Worm (Caenorhabditis elegans) whole organism, L3 larva: Measurements from ENCODE around the gene R02E12.5.

Source experiments
- ZK546.5 ChIP-seq: sonication (generic microtip); optimal IDR thresholded peaks from 2 replicates; lab custom pipeline; 2017; ENCODE audit warnings: missing biosample characterization, missing genetic modification characterization
- egl-27 ChIP-seq: sonication (generic microtip); optimal IDR thresholded peaks from 4 replicates; lab custom pipeline; 2017; ENCODE audit warnings: missing biosample characterization, missing genetic modification reagents, missing genetic modification characterization
- elt-3 ChIP-seq, 3 experiments: fragments of 150-350 bp in 1 of 3; sonication (generic microtip) in 2 of 3; optimal IDR thresholded peaks; 2 replicates in 2 of 3; 4 replicates in 1 of 3; lab custom pipeline; 2014 to 2017; ENCODE audit warnings: missing biosample characterization in 3 of 3, missing genetic modification characterization in 3 of 3
- fkh-2 ChIP-seq: fragments of 150-350 bp; optimal IDR thresholded peaks from 2 replicates; lab custom pipeline; 2014; ENCODE audit warnings: missing biosample characterization, missing genetic modification reagents, missing genetic modification characterization
- fos-1 ChIP-seq: fragments of 150-350 bp; optimal IDR thresholded peaks from 2 replicates; lab custom pipeline; 2014; ENCODE audit warnings: missing biosample characterization, missing genetic modification characterization
- lin-15B ChIP-seq: fragments of 150-350 bp; optimal IDR thresholded peaks from 2 replicates; lab custom pipeline; 2014; ENCODE audit warnings: missing biosample characterization, missing genetic modification characterization
- nhr-12 ChIP-seq: fragments of 150-350 bp; optimal IDR thresholded peaks from 2 replicates; lab custom pipeline; 2014; ENCODE audit warnings: missing biosample characterization, missing genetic modification characterization
- nhr-237 ChIP-seq: fragments of 150-350 bp; optimal IDR thresholded peaks from 2 replicates; lab custom pipeline; 2014; ENCODE audit warnings: missing biosample characterization, missing genetic modification characterization
- pha-4 ChIP-seq: fragments of 150-350 bp; optimal IDR thresholded peaks from 2 replicates; lab custom pipeline; 2014; ENCODE audit warnings: missing biosample characterization, missing genetic modification reagents, missing genetic modification characterization
- unc-39 ChIP-seq: sonication (generic microtip); optimal IDR thresholded peaks from 4 replicates; lab custom pipeline; 2017; ENCODE audit warnings: missing biosample characterization, missing genetic modification characterization
- ztf-11 ChIP-seq: fragments of 150-350 bp; optimal IDR thresholded peaks from 2 replicates; lab custom pipeline; 2014; ENCODE audit warnings: missing biosample characterization, missing genetic modification characterization
- ztf-4 ChIP-seq: fragments of 150-350 bp; optimal IDR thresholded peaks from 2 replicates; lab custom pipeline; 2014; ENCODE audit warnings: missing biosample characterization, missing genetic modification characterization

ce11 chrX:4017576-4018309 lies 20.6 kb downstream of the R02E12.5 start:
- TF ChIP-seq fos-1 (tag; lab: Kevin White, UChicago) (no peak), unc-39 (tag; lab: Kevin White, UChicago) (no peak), ztf-11 (no peak), fkh-2 (tag; lab: Kevin White, UChicago) (no peak), ztf-4 (tag; lab: Kevin White, UChicago) (no peak), nhr-237 (tag; lab: Kevin White, UChicago) (no peak), lin-15B (no peak), egl-27 (tag; lab: Kevin White, UChicago) (no peak), elt-3 (tag; optimal IDR thresholded peaks at IDR 0.05; lab: Kevin White, UChicago) (no peak), pha-4 (no peak), nhr-12 (tag; lab: Kevin White, UChicago) (no peak), ZK546.5 (tag; lab: Kevin White, UChicago) (no peak)
